Fruit fly (Drosophila melanogaster) whole organism, wandering third instar larva: ENCODE measurements around the gene inaF-D.

Experiments used
- Abd-B ChIP-seq: fragments of >200 bp; optimal IDR thresholded peaks from 2 replicates; lab custom pipeline; 2017; ENCODE audit warnings: missing biosample characterization, missing genetic modification characterization
- CG32264 ChIP-seq: fragments of 200-800 bp; sonication (Bioruptor generic); optimal IDR thresholded peaks from 2 replicates; lab custom pipeline; 2016; ENCODE audit warnings: missing biosample characterization, missing genetic modification characterization
- CG9705 ChIP-seq: fragments of 200-800 bp; sonication (Bioruptor generic); optimal IDR thresholded peaks from 2 replicates; lab custom pipeline; 2018; ENCODE audit warnings: missing biosample characterization, mild to moderate bottlenecking, missing genetic modification characterization
- CrebA ChIP-seq: fragments of 200-800 bp; sonication (Bioruptor generic); optimal IDR thresholded peaks from 2 replicates; lab custom pipeline; 2016; ENCODE audit warnings: missing biosample characterization, mild to moderate bottlenecking, missing genetic modification characterization, borderline replicate concordance
- Dfd ChIP-seq: fragments of >200 bp; optimal IDR thresholded peaks from 2 replicates; lab custom pipeline; 2017; ENCODE audit warnings: missing biosample characterization, missing genetic modification characterization
- Dif ChIP-seq: fragments of 200-275, 200-300 bp; sonication (Bioruptor generic); optimal IDR thresholded peaks from 2 replicates; lab custom pipeline; 2018; ENCODE audit warnings: missing biosample characterization, missing genetic modification characterization; ENCODE audit not compliant: partially characterized antibody
- GATAd ChIP-seq: sonication (Bioruptor generic); optimal IDR thresholded peaks from 2 replicates; lab custom pipeline; 2016; ENCODE audit warnings: missing biosample characterization, missing genetic modification characterization
- HLH106 ChIP-seq: fragments of 200-800 bp; optimal IDR thresholded peaks from 3 replicates; lab custom pipeline; 2019; ENCODE audit warnings: missing biosample characterization, mild to moderate bottlenecking, missing genetic modification characterization, moderate library complexity
- Hnf4 ChIP-seq: fragments of 200-800 bp; sonication (Bioruptor generic); optimal IDR thresholded peaks from 2 replicates; lab custom pipeline; 2016; ENCODE audit warnings: missing biosample characterization, mild to moderate bottlenecking, missing genetic modification characterization
- Hr78 ChIP-seq: fragments of >200 bp; optimal IDR thresholded peaks from 2 replicates; lab custom pipeline; 2017; ENCODE audit warnings: missing biosample characterization, missing genetic modification characterization
- Hr83 ChIP-seq: fragments of 200-300 bp; sonication (Bioruptor generic); optimal IDR thresholded peaks from 2 replicates; lab custom pipeline; 2016; ENCODE audit warnings: missing biosample characterization, mild to moderate bottlenecking, missing genetic modification characterization, moderate library complexity; ENCODE audit not compliant: poor library complexity, severe bottlenecking
- Jra ChIP-seq: sonication (Bioruptor generic); optimal IDR thresholded peaks from 2 replicates; lab custom pipeline; 2016; ENCODE audit warnings: missing biosample characterization, missing genetic modification characterization
- N ChIP-seq: fragments of >200 bp; optimal IDR thresholded peaks from 2 replicates; lab custom pipeline; 2018; ENCODE audit warnings: missing biosample characterization, missing external identifiers, missing genetic modification characterization
- OdsH ChIP-seq: fragments of 200-800 bp; sonication (Bioruptor generic); optimal IDR thresholded peaks from 2 replicates; lab custom pipeline; 2016; ENCODE audit warnings: missing biosample characterization, mild to moderate bottlenecking, missing genetic modification characterization
- Rel ChIP-seq, 2 experiments: fragments of 200-800 bp; sonication (Bioruptor generic) in 1 of 2; optimal IDR thresholded peaks; 2 replicates in 1 of 2; 3 replicates in 1 of 2; lab custom pipeline; 2016 to 2019; ENCODE audit warnings: mild to moderate bottlenecking in 2 of 2, missing biosample characterization in 2 of 2, missing genetic modification characterization in 2 of 2, moderate library complexity in 1 of 2
- Sp1 ChIP-seq: fragments of 200-800 bp; sonication (Bioruptor generic); optimal IDR thresholded peaks from 3 replicates; lab custom pipeline; 2019; ENCODE audit warnings: missing biosample characterization, mild to moderate bottlenecking, missing genetic modification characterization, moderate library complexity
- br ChIP-seq: fragments of 200-800 bp; sonication (Bioruptor generic); optimal IDR thresholded peaks from 2 replicates; lab custom pipeline; 2016; ENCODE audit warnings: missing biosample characterization, missing genetic modification characterization
- brk ChIP-seq: fragments of 200-800 bp; sonication (Bioruptor generic); optimal IDR thresholded peaks from 2 replicates; lab custom pipeline; 2016; ENCODE audit warnings: missing biosample characterization, mild to moderate bottlenecking, missing genetic modification characterization
- dl ChIP-seq, 2 experiments: fragments of 175-275, 200-275 bp in 1 of 2; fragments of 200-275 bp in 1 of 2; sonication (Bioruptor generic); optimal IDR thresholded peaks; lab custom pipeline; 2018; ENCODE audit warnings: mild to moderate bottlenecking in 2 of 2, missing biosample characterization in 2 of 2, missing genetic modification characterization in 2 of 2, moderate library complexity in 2 of 2; ENCODE audit not compliant: partially characterized antibody in 2 of 2, insufficient read depth in 1 of 2
- dmrt93B ChIP-seq: fragments of 200-800 bp; sonication (Bioruptor generic); optimal IDR thresholded peaks from 2 replicates; lab custom pipeline; 2018; ENCODE audit warnings: missing biosample characterization, mild to moderate bottlenecking, missing genetic modification characterization
- dsf ChIP-seq: sonication (Bioruptor generic); optimal IDR thresholded peaks from 2 replicates; lab custom pipeline; 2016; ENCODE audit warnings: missing biosample characterization, missing genetic modification characterization, borderline replicate concordance
- ey ChIP-seq: fragments of 200-800 bp; sonication (Bioruptor generic); optimal IDR thresholded peaks from 2 replicates; lab custom pipeline; 2016; ENCODE audit warnings: missing biosample characterization, missing genetic modification characterization
- foxo ChIP-seq, 2 experiments: fragments of 200-800 bp; sonication (Bioruptor generic); optimal IDR thresholded peaks; 2 replicates in 1 of 2; 3 replicates in 1 of 2; lab custom pipeline; 2016 to 2017; ENCODE audit warnings: missing biosample characterization in 2 of 2, missing genetic modification characterization in 2 of 2
- fru ChIP-seq: fragments of 200-800 bp; sonication (Bioruptor generic); optimal IDR thresholded peaks from 3 replicates; lab custom pipeline; 2016; ENCODE audit warnings: missing biosample characterization, mild to moderate bottlenecking, missing genetic modification characterization
- h ChIP-seq: fragments of 200-800 bp; sonication (Bioruptor generic); optimal IDR thresholded peaks from 3 replicates; lab custom pipeline; 2016; ENCODE audit warnings: missing biosample characterization, mild to moderate bottlenecking, missing genetic modification characterization
- jim ChIP-seq: fragments of 175-275, 200-325 bp; sonication (Bioruptor generic); optimal IDR thresholded peaks from 2 replicates; lab custom pipeline; 2016; ENCODE audit warnings: missing biosample characterization, mild to moderate bottlenecking, missing genetic modification characterization
- lola ChIP-seq: fragments of >200 bp; optimal IDR thresholded peaks from 2 replicates; lab custom pipeline; 2017; ENCODE audit warnings: missing biosample characterization, missing genetic modification characterization
- pan ChIP-seq: fragments of >200 bp; optimal IDR thresholded peaks from 2 replicates; lab custom pipeline; 2017
- psq ChIP-seq: fragments of 200-800 bp; sonication (Bioruptor generic); optimal IDR thresholded peaks from 3 replicates; lab custom pipeline; 2017; ENCODE audit warnings: missing biosample characterization, mild to moderate bottlenecking, missing genetic modification characterization, moderate library complexity
- rgr ChIP-seq: fragments of 200-800 bp; sonication (Bioruptor generic); optimal IDR thresholded peaks from 3 replicates; lab custom pipeline; 2016; ENCODE audit warnings: missing biosample characterization, mild to moderate bottlenecking, missing genetic modification characterization
- sage ChIP-seq: fragments of 200-800 bp; sonication (Bioruptor generic); optimal IDR thresholded peaks from 2 replicates; lab custom pipeline; 2016; ENCODE audit warnings: missing biosample characterization, mild to moderate bottlenecking, missing genetic modification characterization
- tai ChIP-seq: sonication (Bioruptor generic); optimal IDR thresholded peaks from 2 replicates; lab custom pipeline; 2016; ENCODE audit warnings: missing biosample characterization, missing genetic modification characterization
- woc ChIP-seq: sonication (Bioruptor generic); optimal IDR thresholded peaks from 2 replicates; lab custom pipeline; 2016; ENCODE audit warnings: missing biosample characterization, mild to moderate bottlenecking, missing genetic modification characterization

Gene inaF-D

DNA sequence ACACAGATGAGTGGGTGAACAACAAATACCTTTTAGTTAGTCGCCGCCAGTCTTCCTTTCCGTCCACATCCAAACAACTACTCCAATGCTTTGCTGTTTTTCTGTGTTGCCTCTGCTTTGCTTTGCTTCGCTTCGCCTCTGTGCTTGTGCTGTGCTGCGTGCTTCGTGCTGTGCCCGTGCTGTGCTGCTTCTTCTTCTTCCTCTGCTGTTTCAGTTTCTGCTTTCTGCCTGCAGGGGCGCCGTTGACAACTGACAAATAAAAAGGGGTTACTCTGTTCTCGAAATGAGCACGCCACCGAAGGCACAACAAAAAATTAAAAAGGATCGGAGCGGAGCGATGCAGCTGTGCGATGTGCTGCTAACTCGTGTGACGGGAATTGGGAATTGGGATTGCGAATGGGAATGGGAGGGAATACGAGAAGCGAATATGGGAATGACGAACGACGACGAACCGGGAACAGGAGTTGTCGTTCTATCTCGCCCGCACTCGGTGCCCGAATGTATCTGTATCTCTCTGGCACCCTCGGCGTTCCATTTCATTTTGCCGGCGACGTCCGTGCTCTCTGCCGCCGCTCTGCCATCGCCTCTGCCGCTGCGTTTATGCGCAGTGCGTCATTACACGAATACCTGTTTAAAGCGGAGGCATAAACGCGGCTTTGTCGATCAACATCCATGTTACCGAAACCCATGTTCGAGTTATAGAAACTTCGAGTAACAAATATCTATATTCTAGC, 14.2 kb downstream of the inaF-D start:
- TF ChIP-seq h (GFP tag; lab: Kevin White, UChicago) (no peak), foxo (GFP tag; optimal IDR thresholded peaks at IDR 0.05; lab: Kevin White, UChicago) (peak in 1 of 2 experiments; percentile 56), HLH106 (tag; lab: Kevin White, UChicago) (peak; percentile 47), dsf (GFP tag; lab: Kevin White, UChicago) (no peak), brk (GFP tag; lab: Kevin White, UChicago) (peak; percentile 48), dl (GFP tag; optimal IDR thresholded peaks at IDR 0.05; lab: Kevin White, UChicago; ENCODE audit: insufficient read depth in 1 of 2, partially characterized antibody in 2 of 2) (peak; percentile 15 to 57), CG9705 (GFP tag; lab: Kevin White, UChicago) (no peak), dmrt93B (GFP tag; lab: Kevin White, UChicago) (peak; percentile 44), br (GFP tag; lab: Kevin White, UChicago) (peak; percentile 62), Rel (GFP tag; optimal IDR thresholded peaks at IDR 0.05; lab: Kevin White, UChicago) (no peak), Rel (tag; optimal IDR thresholded peaks at IDR 0.05; lab: Kevin White, UChicago) (peak; percentile 42), woc (GFP tag; lab: Kevin White, UChicago) (peak; percentile 88), psq (GFP tag; lab: Kevin White, UChicago) (peak; percentile 99), Dfd (GFP tag; lab: Kevin White, UChicago) (no peak), Jra (GFP tag; lab: Kevin White, UChicago) (no peak), fru (peak; percentile 28), Hr83 (GFP tag; lab: Kevin White, UChicago) (peak; percentile 22), OdsH (peak; percentile 40)

DNA sequence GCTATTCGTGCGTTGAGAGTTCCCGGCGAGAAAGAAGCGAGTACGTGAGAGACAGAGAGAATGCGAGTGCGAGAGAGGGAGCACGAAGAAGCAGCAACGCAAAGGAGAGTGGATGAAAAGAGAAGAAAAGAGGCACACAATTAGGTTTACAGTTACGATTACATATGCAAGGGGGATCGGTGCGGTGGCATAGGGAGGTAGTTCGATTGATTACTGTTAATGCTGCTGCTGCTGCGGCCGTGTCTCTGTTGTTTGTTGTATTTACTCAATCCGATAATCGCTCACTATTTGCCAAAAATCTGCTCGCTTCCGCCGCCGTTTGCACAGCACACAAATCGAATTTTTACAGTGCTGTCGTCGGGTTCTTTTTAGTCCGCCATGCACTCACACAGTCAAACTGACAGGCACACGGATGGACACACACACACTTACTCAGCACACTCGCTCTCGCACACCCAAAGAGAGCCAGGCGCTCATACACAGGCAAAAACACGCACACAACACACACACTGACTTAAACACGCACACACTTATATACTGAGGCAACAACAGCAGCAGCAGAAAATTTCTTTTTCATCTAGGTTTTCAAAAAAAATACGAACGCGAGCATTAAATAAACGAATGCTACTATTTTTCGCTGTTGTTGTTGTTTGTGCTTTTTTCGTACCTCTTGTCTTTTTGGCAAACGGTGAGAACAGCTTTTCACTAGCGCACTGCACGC, 14.9 kb downstream of the inaF-D start:
- TF ChIP-seq OdsH = peak; percentile 29
- TF ChIP-seq Sp1 (GFP tag; lab: Kevin White, UChicago) = peak; percentile 15
- peak; percentile 91 for TF ChIP-seq Dif (GFP tag; lab: Kevin White, UChicago)
- TF ChIP-seq Rel (GFP tag; optimal IDR thresholded peaks at IDR 0.05; lab: Kevin White, UChicago) = peak; percentile 12
- peak; percentile 59 for TF ChIP-seq Rel (tag; optimal IDR thresholded peaks at IDR 0.05; lab: Kevin White, UChicago)
- TF ChIP-seq CG9705 (GFP tag; lab: Kevin White, UChicago) = no peak
- TF ChIP-seq rgr (GFP tag; lab: Kevin White, UChicago) = peak; percentile 26
- peak; percentile 38 for TF ChIP-seq h (GFP tag; lab: Kevin White, UChicago)
- TF ChIP-seq Hnf4 (GFP tag; lab: Kevin White, UChicago) = no peak
- TF ChIP-seq CrebA (GFP tag; lab: Kevin White, UChicago) = no peak
- TF ChIP-seq CG32264 (GFP tag; lab: Kevin White, UChicago) = no peak
- TF ChIP-seq dl (GFP tag; optimal IDR thresholded peaks at IDR 0.05; lab: Kevin White, UChicago; ENCODE audit: insufficient read depth in 1 of 2, partially characterized antibody in 2 of 2) = peak; percentile 86 to 91
- TF ChIP-seq N (GFP tag; lab: Kevin White, UChicago) = peak; percentile 81
- TF ChIP-seq Hr83 (GFP tag; lab: Kevin White, UChicago) = peak; percentile 47
- peak; percentile 48 for TF ChIP-seq Hr78
- TF ChIP-seq Abd-B (GFP tag; lab: Kevin White, UChicago) = peak; percentile 25
- peak; percentile 91 for TF ChIP-seq psq (GFP tag; lab: Kevin White, UChicago)
- TF ChIP-seq, all 38 proteins: peak for 12

- TF ChIP-seq Sp1 (GFP tag; lab: Kevin White, UChicago) (peak; percentile 17), h (GFP tag; lab: Kevin White, UChicago) (peak; percentile 24), foxo (GFP tag; optimal IDR thresholded peaks at IDR 0.05; lab: Kevin White, UChicago) (peak in 1 of 2 experiments; percentile 4), ey (GFP tag; lab: Kevin White, UChicago) (no peak), CG9705 (GFP tag; lab: Kevin White, UChicago) (no peak), Rel (GFP tag; optimal IDR thresholded peaks at IDR 0.05; lab: Kevin White, UChicago) (no peak), Rel (tag; optimal IDR thresholded peaks at IDR 0.05; lab: Kevin White, UChicago) (peak; percentile 98), dmrt93B (GFP tag; lab: Kevin White, UChicago) (no peak), rgr (GFP tag; lab: Kevin White, UChicago) (peak; percentile 14), jim (GFP tag; lab: Kevin White, UChicago) (peak; percentile 39), Jra (GFP tag; lab: Kevin White, UChicago) (peak; percentile 39), psq (GFP tag; lab: Kevin White, UChicago) (peak; percentile 4), GATAd (GFP tag; lab: Kevin White, UChicago) (no peak), sage (GFP tag; lab: Kevin White, UChicago) (no peak), OdsH (no peak), lola (no peak), pan (no peak), tai (GFP tag; lab: Kevin White, UChicago) (no peak)
Measured at dm6 chrX:11709799-11710720, 18.8 kb downstream of the inaF-D start, which contains the start of gene FucT6. Gene FucT6 (minus strand): TSS chrX:11709951.
